Fruit fly (Drosophila melanogaster): ENCODE measurements around the gene Amt.

Amt gene

DNA sequence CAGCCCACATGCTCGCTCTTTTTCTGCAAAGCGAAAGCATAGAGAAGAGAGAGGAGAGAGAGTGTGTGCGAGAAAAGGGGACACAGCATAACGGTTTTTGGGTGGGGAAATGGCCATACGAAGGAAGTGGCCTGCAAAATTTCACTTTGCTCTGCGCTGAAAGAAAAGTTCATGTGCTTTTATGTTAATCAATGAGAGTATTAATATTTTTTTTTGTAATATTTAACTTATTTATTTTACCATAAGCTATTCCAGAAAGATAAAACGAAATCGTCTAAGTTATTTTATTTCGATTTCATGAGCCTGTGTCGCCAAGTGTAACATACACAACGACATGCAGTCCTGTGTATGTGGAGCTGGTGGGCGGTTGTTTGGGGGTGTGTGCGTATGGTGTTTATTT lies 1.5 kb upstream of the Amt start (continued):
- TF ChIP-seq CG11093 (GFP tag; IDR thresholded peaks at IDR 0.05) = peak; percentile 63; the same call in 2 of the 3 replicates
- peak; percentile 41 for TF ChIP-seq CG34376 (GFP tag; optimal IDR thresholded peaks at IDR 0.05)
- peak; percentile 62 for TF ChIP-seq CG4730 (GFP tag; IDR thresholded peaks at IDR 0.05)
- no peak for TF ChIP-seq CG16813 (GFP tag; IDR thresholded peaks at IDR 0.05; ENCODE audit: partially characterized antibody)
- TF ChIP-seq Hr51 (GFP tag; optimal IDR thresholded peaks at IDR 0.05) = peak in 1 of 2 experiments; percentile 30
- TF ChIP-seq CG7357 (GFP tag; IDR thresholded peaks at IDR 0.05) = peak; percentile 48; the same call in 1 of the 3 replicates
- TF ChIP-seq Nf-YB (GFP tag; optimal IDR thresholded peaks at IDR 0.05) = no peak
- no peak for TF ChIP-seq pan (optimal IDR thresholded peaks at IDR 0.05)
- peak in 1 of 2 experiments; percentile 75 for TF ChIP-seq pan (GFP tag; optimal IDR thresholded peaks at IDR 0.05 in 1 of 2, IDR thresholded peaks at IDR 0.05 in 1 of 2)
- no peak for TF ChIP-seq unc-4 (GFP tag; IDR thresholded peaks at IDR 0.05; ENCODE audit: partially characterized antibody)
- peak; percentile 74 for TF ChIP-seq Ada2b (GFP tag; IDR thresholded peaks at IDR 0.05)
- TF ChIP-seq CG31441 (GFP tag; IDR thresholded peaks at IDR 0.05) = no peak; the same call in none of the 2 replicates
- TF ChIP-seq dpn (GFP tag; optimal IDR thresholded peaks at IDR 0.05) = peak in 1 of 2 experiments; percentile 49
- TF ChIP-seq B-H1 (GFP tag; IDR thresholded peaks at IDR 0.05) = peak; percentile 57; the same call in 2 of the 3 replicates
- peak; percentile 18 for TF ChIP-seq Bdp1 (GFP tag; optimal IDR thresholded peaks at IDR 0.05)
- peak; percentile 86 for TF ChIP-seq Atf6 (GFP tag; IDR thresholded peaks at IDR 0.05)
- TF ChIP-seq hkb (optimal IDR thresholded peaks at IDR 0.05) = no peak
- TF ChIP-seq hkb (GFP tag; IDR thresholded peaks at IDR 0.05) = peak; percentile 85
- TF ChIP-seq D19B (GFP tag; optimal IDR thresholded peaks at IDR 0.05) = peak; percentile 16
- peak; percentile 32 for TF ChIP-seq HLH54F (GFP tag; optimal IDR thresholded peaks at IDR 0.05)
- TF ChIP-seq CG9215 (GFP tag; IDR thresholded peaks at IDR 0.05) = peak; percentile 70
- peak; percentile 65; the same call in 1 of the 3 replicates for TF ChIP-seq ken (GFP tag; IDR thresholded peaks at IDR 0.05)
- peak; percentile 55; the same call in 1 of the 2 replicates for TF ChIP-seq MBD-R2 (GFP tag; IDR thresholded peaks at IDR 0.05)
- 0 out of 3 replicates have a peak, but pooled peaks have one; percentile 57 for TF ChIP-seq CG6175 (GFP tag; IDR thresholded peaks at IDR 0.05)
- peak; percentile 72; the same call in 2 of the 3 replicates for TF ChIP-seq CG34422 (GFP tag; IDR thresholded peaks at IDR 0.05)
- TF ChIP-seq Adf1 (GFP tag; IDR thresholded peaks at IDR 0.05) = peak; percentile 59; the same call in 1 of the 2 replicates
- no peak for TF ChIP-seq br (optimal IDR thresholded peaks at IDR 0.05)
- TF ChIP-seq CG30431 (GFP tag; optimal IDR thresholded peaks at IDR 0.05) = peak; percentile 18
- TF ChIP-seq wor (GFP tag; IDR thresholded peaks at IDR 0.05) = peak; percentile 44; the same call in 1 of the 2 replicates
- peak; percentile 45 for TF ChIP-seq CG10979 (tag; optimal IDR thresholded peaks at IDR 0.05)
- peak; percentile 66; the same call in 2 of the 3 replicates for TF ChIP-seq Aef1 (GFP tag; IDR thresholded peaks at IDR 0.05)
- TF ChIP-seq CG32532 (GFP tag; IDR thresholded peaks at IDR 0.05) = peak; percentile 86
- TF ChIP-seq CG5953 (GFP tag; IDR thresholded peaks at IDR 0.05) = peak; percentile 54; the same call in 1 of the 2 replicates
- TF ChIP-seq salm (tag; optimal IDR thresholded peaks at IDR 0.05) = peak; percentile 14
- peak; percentile 68 for TF ChIP-seq CG11247 (GFP tag; IDR thresholded peaks at IDR 0.05)
- TF ChIP-seq fd96Cb (tag; optimal IDR thresholded peaks at IDR 0.05) = peak; percentile 30
- TF ChIP-seq CG17328 (GFP tag; IDR thresholded peaks at IDR 0.05) = peak; percentile 76
- TF ChIP-seq Dip3 (GFP tag; optimal IDR thresholded peaks at IDR 0.05) = peak; percentile 34
- TF ChIP-seq H2.0 (GFP tag; IDR thresholded peaks at IDR 0.05) = peak; percentile 58
- TF ChIP-seq lilli (GFP tag; optimal IDR thresholded peaks at IDR 0.05) = peak; percentile 65
- peak; percentile 57 for TF ChIP-seq zf30C (GFP tag; optimal IDR thresholded peaks at IDR 0.05)
- peak; percentile 4 for TF ChIP-seq CG4707 (GFP tag; optimal IDR thresholded peaks at IDR 0.05)
- peak; percentile 10 for TF ChIP-seq run (tag; optimal IDR thresholded peaks at IDR 0.05)
- peak; percentile 62 for TF ChIP-seq org-1 (GFP tag; optimal IDR thresholded peaks at IDR 0.05)
- TF ChIP-seq Hsf (GFP tag; optimal IDR thresholded peaks at IDR 0.05) = peak; percentile 45
- TF ChIP-seq prd (optimal IDR thresholded peaks at IDR 0.05) = no peak
- peak; percentile 76; the same call in 2 of the 3 replicates for TF ChIP-seq prd (GFP tag; IDR thresholded peaks at IDR 0.05)
- TF ChIP-seq BtbVII (GFP tag; optimal IDR thresholded peaks at IDR 0.05) = peak; percentile 73
- TF ChIP-seq ranshi (GFP tag; IDR thresholded peaks at IDR 0.05) = peak; percentile 72
- TF ChIP-seq CG14050 (GFP tag; IDR thresholded peaks at IDR 0.05) = peak; percentile 75
- peak; percentile 81 for TF ChIP-seq Xrp1 (GFP tag; IDR thresholded peaks at IDR 0.05)
- TF ChIP-seq CG13424 (tag; optimal IDR thresholded peaks at IDR 0.05) = peak; percentile 76

Measured in whole organism, embryonic.